Fruit fly (Drosophila melanogaster): ENCODE results near the gene CG5565.

DNA sequence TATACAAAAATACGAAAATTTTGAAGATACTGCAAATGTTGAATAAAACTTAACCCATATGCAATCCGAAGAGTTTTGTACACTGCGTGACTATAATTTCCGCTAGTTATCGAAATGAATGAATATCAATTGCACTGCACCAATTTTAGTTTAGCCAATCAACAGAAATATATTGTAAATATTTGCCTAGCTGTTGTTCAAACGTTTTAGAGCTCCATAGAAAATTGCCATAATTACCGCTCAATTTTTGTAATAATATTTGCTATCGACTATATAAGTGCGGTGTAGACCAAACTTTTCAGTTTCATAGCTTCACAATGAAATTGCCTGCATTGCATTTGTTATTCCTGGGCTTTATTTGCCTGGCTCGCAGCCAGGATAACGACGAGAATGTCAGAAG is 26.9 kb downstream of the CG5565 start, which contains the start of gene a5:
- no peak for TF ChIP-seq CG8478 (optimal IDR thresholded peaks at IDR 0.05)
- TF ChIP-seq Dll (optimal IDR thresholded peaks at IDR 0.05): no peak
- TF ChIP-seq usp (GFP tag; optimal IDR thresholded peaks at IDR 0.05): no peak
- no peak for TF ChIP-seq pan (optimal IDR thresholded peaks at IDR 0.05)
- TF ChIP-seq psq (optimal IDR thresholded peaks at IDR 0.05): no peak
